Worm (Caenorhabditis elegans) whole organism, L3 larva: ENCODE measurements around the gene ZK1290.13.

Source experiments
- daf-12 ChIP-seq: fragments of 150-350 bp; optimal IDR thresholded peaks from 2 replicates; lab custom pipeline; 2014; ENCODE audit warnings: missing biosample characterization, missing genetic modification reagents, missing genetic modification characterization
- nhr-237 ChIP-seq: fragments of 150-350 bp; optimal IDR thresholded peaks from 2 replicates; lab custom pipeline; 2014; ENCODE audit warnings: missing biosample characterization, missing genetic modification characterization

DNA sequence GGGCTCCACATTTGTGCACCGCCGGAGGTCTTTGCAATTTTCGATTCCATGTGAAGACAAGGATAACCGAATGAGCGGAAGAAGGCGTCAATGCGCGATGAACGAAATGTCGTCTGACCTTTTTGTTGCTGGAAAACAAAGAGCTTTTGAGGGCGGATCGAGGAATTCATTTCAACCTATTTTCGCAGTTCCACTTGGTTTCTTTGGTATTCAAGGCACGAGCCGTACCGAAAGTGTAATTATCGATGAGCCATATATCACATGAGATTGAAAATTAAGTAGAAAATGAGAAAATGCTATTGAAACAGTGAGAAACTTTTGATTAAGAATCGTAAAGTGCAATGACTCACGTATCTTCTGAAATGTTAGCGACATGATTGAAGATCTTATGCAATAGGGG is 15.6 kb upstream of the ZK1290.13 start, which contains the start of gene glb-9:
- TF ChIP-seq nhr-237: no peak
- TF ChIP-seq daf-12 (tag; lab: Kevin White, UChicago): no peak
